Worm (Caenorhabditis elegans) whole organism, L3 larva: ENCODE results near the gene ZC395.4.

Source experiments
- ceh-9 ChIP-seq: sonication (generic microtip); optimal IDR thresholded peaks from 2 replicates; lab custom pipeline; 2018; ENCODE audit warnings: missing biosample characterization, missing genetic modification characterization
- daf-12 ChIP-seq: fragments of 150-350 bp; optimal IDR thresholded peaks from 2 replicates; lab custom pipeline; 2014; ENCODE audit warnings: missing biosample characterization, missing genetic modification reagents, missing genetic modification characterization
- egl-27 ChIP-seq: sonication (generic microtip); optimal IDR thresholded peaks from 4 replicates; lab custom pipeline; 2017; ENCODE audit warnings: missing biosample characterization, missing genetic modification reagents, missing genetic modification characterization
- elt-1 ChIP-seq: fragments of 150-350 bp; optimal IDR thresholded peaks from 2 replicates; lab custom pipeline; 2014; ENCODE audit warnings: missing biosample characterization, missing genetic modification characterization
- fos-1 ChIP-seq: fragments of 150-350 bp; optimal IDR thresholded peaks from 2 replicates; lab custom pipeline; 2014; ENCODE audit warnings: missing biosample characterization, missing genetic modification characterization
- hmg-11 ChIP-seq: sonication (generic microtip); optimal IDR thresholded peaks from 2 replicates; lab custom pipeline; 2016; ENCODE audit warnings: missing genetic modification characterization, missing compliant biosample characterization
- lin-39 ChIP-seq: fragments of 150-350 bp; optimal IDR thresholded peaks from 2 replicates; lab custom pipeline; 2018; ENCODE audit warnings: missing biosample characterization, missing genetic modification reagents, missing genetic modification characterization
- nhr-23 ChIP-seq: fragments of 150-350 bp; optimal IDR thresholded peaks from 2 replicates; lab custom pipeline; 2014; ENCODE audit warnings: missing biosample characterization, missing genetic modification reagents, missing genetic modification characterization
- snpc-4 ChIP-seq: fragments of 150-350 bp; optimal IDR thresholded peaks from 2 replicates; lab custom pipeline; 2014; ENCODE audit warnings: missing biosample characterization, missing genetic modification characterization
- ztf-11 ChIP-seq: fragments of 150-350 bp; optimal IDR thresholded peaks from 2 replicates; lab custom pipeline; 2014; ENCODE audit warnings: missing biosample characterization, missing genetic modification characterization

ce11 chrIII:5285484-5285883 is 15.6 kb downstream of the ZC395.4 start:
- TF ChIP-seq lin-39 (tag; lab: Kevin White, UChicago) (no peak), daf-12 (tag; lab: Kevin White, UChicago) (no peak), ztf-11 (tag; lab: Kevin White, UChicago) (no peak), elt-1 (tag; lab: Kevin White, UChicago) (no peak), snpc-4 (tag; lab: Kevin White, UChicago) (no peak), hmg-11 (tag; lab: Kevin White, UChicago) (no peak), fos-1 (tag; lab: Kevin White, UChicago) (no peak), egl-27 (tag; lab: Kevin White, UChicago) (no peak), ceh-9 (tag; lab: Kevin White, UChicago) (no peak), nhr-23 (tag; lab: Kevin White, UChicago) (no peak)
